Worm (Caenorhabditis elegans): ENCODE data around the gene rpn-6.1.

DNA sequence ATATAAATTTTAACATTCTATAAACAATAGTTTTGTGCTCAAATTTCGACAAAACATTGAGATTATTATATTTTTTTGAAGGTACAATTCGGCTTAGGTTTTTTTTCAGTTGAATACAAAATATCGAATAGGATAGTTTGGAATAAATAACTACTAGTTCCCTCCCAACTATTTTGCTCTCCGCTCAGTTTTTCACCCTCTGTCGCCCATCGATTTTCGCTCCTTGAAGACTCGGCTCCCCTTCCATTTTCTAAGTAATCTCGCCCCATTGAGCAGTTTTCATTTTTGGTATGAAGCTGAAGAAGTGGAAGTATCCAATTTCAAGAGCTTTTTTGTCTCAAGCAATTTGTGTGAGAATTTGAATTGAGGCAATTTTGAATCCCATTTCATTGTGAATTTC is 11.9 kb upstream of the rpn-6.1 start, which contains the start of gene F31E3.2:
- TF ChIP-seq mdl-1 (tag; optimal IDR thresholded peaks at IDR 0.05) = no peak
- no peak for TF ChIP-seq dpl-1 (GFP tag; optimal IDR thresholded peaks at IDR 0.05)
- no peak for TF ChIP-seq zfp-2 (tag; optimal IDR thresholded peaks at IDR 0.05)
- TF ChIP-seq hlh-11 (tag; optimal IDR thresholded peaks at IDR 0.05) = no peak
- no peak for TF ChIP-seq unc-62 (GFP tag; optimal IDR thresholded peaks at IDR 0.05 in 1 of 2)
- TF ChIP-seq unc-62 (tag; optimal IDR thresholded peaks at IDR 0.05) = no peak
- TF ChIP-seq lir-3 (tag; optimal IDR thresholded peaks at IDR 0.05) = no peak
- no peak for TF ChIP-seq unc-39 (tag; optimal IDR thresholded peaks at IDR 0.05)
- TF ChIP-seq madf-5 (GFP tag; IDR thresholded peaks at IDR 0.05) = no peak
- no peak for TF ChIP-seq php-3 (GFP tag; IDR thresholded peaks at IDR 0.05)
- no peak for TF ChIP-seq D1046.2 (GFP tag; IDR thresholded peaks at IDR 0.05)
- no peak for TF ChIP-seq jun-1 (tag; optimal IDR thresholded peaks at IDR 0.05)
- TF ChIP-seq ama-1 (optimal IDR thresholded peaks at IDR 0.05) = no peak
- TF ChIP-seq lin-13 (GFP tag; optimal IDR thresholded peaks at IDR 0.05) = no peak

Measured in whole organism, L4 larva.